Worm (Caenorhabditis elegans): ENCODE data around the gene Y44A6C.1.

Gene Y44A6C.1

ce11 chrV:20756385-20756996 is 42.8 kb downstream of the Y44A6C.1 start:
- TF ChIP-seq tab-1 (GFP tag; IDR thresholded peaks at IDR 0.05) (no peak), med-1 (GFP tag; optimal IDR thresholded peaks at IDR 0.05; ENCODE audit: insufficient read depth) (no peak), ref-1 (GFP tag; conservative IDR thresholded peaks at IDR 0.05) (no peak), ztf-29 (GFP tag; IDR thresholded peaks at IDR 0.05) (no peak), klf-2 (GFP tag; conservative IDR thresholded peaks at IDR 0.05) (no peak), flt-1 (GFP tag; IDR thresholded peaks at IDR 0.05) (no peak), cog-1 (tag; optimal IDR thresholded peaks at IDR 0.05) (no peak), T22C8.4 (GFP tag; IDR thresholded peaks at IDR 0.05) (no peak), ztf-23 (GFP tag; IDR thresholded peaks at IDR 0.05) (no peak)

- TF ChIP-seq med-1 (GFP tag; optimal IDR thresholded peaks at IDR 0.05; ENCODE audit: insufficient read depth): no peak
- TF ChIP-seq tab-1 (GFP tag; IDR thresholded peaks at IDR 0.05): no peak
- TF ChIP-seq flt-1 (GFP tag; IDR thresholded peaks at IDR 0.05): no peak
- no peak for TF ChIP-seq T22C8.4 (GFP tag; IDR thresholded peaks at IDR 0.05)
- no peak for TF ChIP-seq ref-1 (GFP tag; conservative IDR thresholded peaks at IDR 0.05)
- TF ChIP-seq cog-1 (tag; optimal IDR thresholded peaks at IDR 0.05): no peak
- no peak for TF ChIP-seq klf-2 (GFP tag; conservative IDR thresholded peaks at IDR 0.05)
- TF ChIP-seq ztf-23 (GFP tag; IDR thresholded peaks at IDR 0.05): no peak
- no peak for TF ChIP-seq ztf-29 (GFP tag; IDR thresholded peaks at IDR 0.05)
Measured at ce11 chrV:20757255-20757654, 43.5 kb downstream of the Y44A6C.1 start.

- TF ChIP-seq T22C8.4 (GFP tag; IDR thresholded peaks at IDR 0.05): no peak
- TF ChIP-seq ref-1 (GFP tag; conservative IDR thresholded peaks at IDR 0.05): no peak
- TF ChIP-seq flt-1 (GFP tag; IDR thresholded peaks at IDR 0.05): no peak
- no peak for TF ChIP-seq cog-1 (tag; optimal IDR thresholded peaks at IDR 0.05)
- no peak for TF ChIP-seq ztf-23 (GFP tag; IDR thresholded peaks at IDR 0.05)
- TF ChIP-seq ztf-29 (GFP tag; IDR thresholded peaks at IDR 0.05): no peak
- TF ChIP-seq tab-1 (GFP tag; IDR thresholded peaks at IDR 0.05): no peak
- TF ChIP-seq med-1 (GFP tag; optimal IDR thresholded peaks at IDR 0.05; ENCODE audit: insufficient read depth): no peak
- TF ChIP-seq klf-2 (GFP tag; conservative IDR thresholded peaks at IDR 0.05): no peak
Measured at ce11 chrV:20758106-20758505, 44.4 kb downstream of the Y44A6C.1 start.

- TF ChIP-seq cog-1 (tag; optimal IDR thresholded peaks at IDR 0.05): no peak
- TF ChIP-seq ztf-23 (GFP tag; IDR thresholded peaks at IDR 0.05): no peak
- TF ChIP-seq flt-1 (GFP tag; IDR thresholded peaks at IDR 0.05): no peak
- no peak for TF ChIP-seq tab-1 (GFP tag; IDR thresholded peaks at IDR 0.05)
- no peak for TF ChIP-seq med-1 (GFP tag; optimal IDR thresholded peaks at IDR 0.05; ENCODE audit: insufficient read depth)
- TF ChIP-seq ref-1 (GFP tag; conservative IDR thresholded peaks at IDR 0.05): no peak
- no peak for TF ChIP-seq ztf-29 (GFP tag; IDR thresholded peaks at IDR 0.05)
- no peak for TF ChIP-seq T22C8.4 (GFP tag; IDR thresholded peaks at IDR 0.05)
- TF ChIP-seq klf-2 (GFP tag; conservative IDR thresholded peaks at IDR 0.05): no peak
Measured at ce11 chrV:20761758-20762157, 48.0 kb downstream of the Y44A6C.1 start.

- TF ChIP-seq tab-1 (GFP tag; IDR thresholded peaks at IDR 0.05) (no peak), flt-1 (GFP tag; IDR thresholded peaks at IDR 0.05) (no peak), cog-1 (tag; optimal IDR thresholded peaks at IDR 0.05) (no peak), ref-1 (GFP tag; conservative IDR thresholded peaks at IDR 0.05) (no peak), ztf-23 (GFP tag; IDR thresholded peaks at IDR 0.05) (no peak), med-1 (GFP tag; optimal IDR thresholded peaks at IDR 0.05; ENCODE audit: insufficient read depth) (no peak), klf-2 (GFP tag; conservative IDR thresholded peaks at IDR 0.05) (no peak), ztf-29 (GFP tag; IDR thresholded peaks at IDR 0.05) (no peak), T22C8.4 (GFP tag; IDR thresholded peaks at IDR 0.05) (no peak)
Measured at ce11 chrV:20763192-20763591, 49.5 kb downstream of the Y44A6C.1 start.

Measured in whole organism, midembryonic.